Fruit fly (Drosophila melanogaster): ENCODE results near the gene CG10969.
A peak's percentile ranks its signal among the peaks of the same experiment; 100 is the strongest.

The CG10969 gene

DNA sequence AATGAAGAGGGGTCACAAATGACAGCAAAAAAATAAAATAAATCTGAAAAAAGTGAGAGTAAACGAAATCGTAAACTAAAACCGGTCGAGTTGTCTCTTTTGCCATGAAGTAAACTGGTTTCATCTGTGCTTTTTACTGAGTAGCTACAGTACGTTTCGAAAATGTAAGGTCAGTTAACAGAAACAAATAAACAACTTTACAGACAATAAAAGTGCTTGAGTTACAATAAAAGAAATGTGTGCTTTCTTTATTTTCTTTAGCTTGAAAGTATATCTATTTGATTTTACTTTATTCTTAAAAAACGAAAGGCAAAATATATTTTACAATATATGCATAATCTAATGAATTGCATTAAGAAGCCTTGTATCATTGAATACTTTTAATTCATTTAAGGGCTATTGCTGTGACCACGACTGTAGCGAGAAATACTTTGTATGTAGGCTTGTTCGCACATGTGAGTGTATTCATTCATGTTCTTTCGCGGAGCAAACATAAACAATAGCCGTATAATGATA, 12.1 kb upstream of the CG10969 start:
- TF ChIP-seq CG9948 (tag; optimal IDR thresholded peaks at IDR 0.05) (peak; percentile 90), rn (GFP tag; IDR thresholded peaks at IDR 0.05) (no peak), CG14655 (GFP tag; optimal IDR thresholded peaks at IDR 0.05) (peak; percentile 80), EcR (GFP tag; optimal IDR thresholded peaks at IDR 0.05) (peak; percentile 78), CG10348 (GFP tag; IDR thresholded peaks at IDR 0.05) (0 out of 2 replicates have a peak, but pooled peaks have one; percentile 40), CG32121 (GFP tag; IDR thresholded peaks at IDR 0.05) (peak; percentile 42), CG4496 (GFP tag; IDR thresholded peaks at IDR 0.05) (peak; percentile 77), CG8159 (tag; optimal IDR thresholded peaks at IDR 0.05) (peak; percentile 93), D1 (tag; optimal IDR thresholded peaks at IDR 0.05) (peak; percentile 91), CG15710 (tag; optimal IDR thresholded peaks at IDR 0.05) (peak; percentile 93), CG8301 (tag; optimal IDR thresholded peaks at IDR 0.05) (peak; percentile 84), CG34367 (tag; optimal IDR thresholded peaks at IDR 0.05) (peak; percentile 89), gl (tag; optimal IDR thresholded peaks at IDR 0.05) (peak; percentile 74), Snoo (tag; optimal IDR thresholded peaks at IDR 0.05) (peak; percentile 85), Pif1A (GFP tag; optimal IDR thresholded peaks at IDR 0.05) (peak; percentile 85), CG13204 (GFP tag; optimal IDR thresholded peaks at IDR 0.05) (peak; percentile 71), CG12605 (GFP tag; IDR thresholded peaks at IDR 0.05) (peak; percentile 52), Ets98B (GFP tag; IDR thresholded peaks at IDR 0.05) (peak; percentile 61), CG17806 (tag; optimal IDR thresholded peaks at IDR 0.05) (peak; percentile 90), fd96Ca (GFP tag; IDR thresholded peaks at IDR 0.05) (0 out of 3 replicates have a peak, but pooled peaks have one; percentile 23), Pif1B (GFP tag; optimal IDR thresholded peaks at IDR 0.05) (peak; percentile 82)

DNA sequence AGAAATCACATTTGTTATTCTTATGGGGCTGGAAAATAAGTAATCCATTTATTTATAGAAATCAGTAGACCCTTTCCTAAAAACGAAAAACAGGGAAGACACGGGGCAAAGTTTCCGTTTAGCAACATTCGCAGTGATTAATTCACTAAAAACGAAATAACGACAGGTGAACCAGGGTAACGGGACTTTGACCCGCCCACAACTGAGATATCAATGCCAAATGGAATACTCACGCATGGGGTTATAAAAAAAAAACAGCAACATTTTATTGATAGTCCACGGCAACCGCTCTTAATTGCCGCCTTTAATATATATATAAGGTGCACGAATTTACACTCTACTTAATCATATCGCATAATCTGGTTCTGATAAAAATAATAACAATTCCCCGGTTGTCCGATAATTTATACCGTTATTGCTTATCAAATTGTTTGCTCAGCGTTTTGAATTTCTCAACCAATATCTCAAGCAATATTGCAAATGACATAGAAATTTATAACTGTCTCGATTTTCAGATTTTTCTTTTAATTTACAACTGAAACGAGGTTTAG, 10.9 kb upstream of the CG10969 start:
- TF ChIP-seq CG9948 (tag; optimal IDR thresholded peaks at IDR 0.05) (no peak), CG8301 (tag; optimal IDR thresholded peaks at IDR 0.05) (no peak), Pif1B (GFP tag; optimal IDR thresholded peaks at IDR 0.05) (no peak), CG17806 (tag; optimal IDR thresholded peaks at IDR 0.05) (no peak), gl (tag; optimal IDR thresholded peaks at IDR 0.05) (no peak), CG10348 (GFP tag; IDR thresholded peaks at IDR 0.05) (no peak), CG4496 (GFP tag; IDR thresholded peaks at IDR 0.05) (no peak), CG32121 (GFP tag; IDR thresholded peaks at IDR 0.05) (no peak), CG13204 (GFP tag; optimal IDR thresholded peaks at IDR 0.05) (no peak), CG34367 (tag; optimal IDR thresholded peaks at IDR 0.05) (no peak), Pif1A (GFP tag; optimal IDR thresholded peaks at IDR 0.05) (no peak), CG8159 (tag; optimal IDR thresholded peaks at IDR 0.05) (no peak), CG14655 (GFP tag; optimal IDR thresholded peaks at IDR 0.05) (no peak), D1 (tag; optimal IDR thresholded peaks at IDR 0.05) (no peak), fd96Ca (GFP tag; IDR thresholded peaks at IDR 0.05) (no peak), EcR (GFP tag; optimal IDR thresholded peaks at IDR 0.05) (no peak), CG15710 (tag; optimal IDR thresholded peaks at IDR 0.05) (no peak), CG12605 (GFP tag; IDR thresholded peaks at IDR 0.05) (no peak)

DNA sequence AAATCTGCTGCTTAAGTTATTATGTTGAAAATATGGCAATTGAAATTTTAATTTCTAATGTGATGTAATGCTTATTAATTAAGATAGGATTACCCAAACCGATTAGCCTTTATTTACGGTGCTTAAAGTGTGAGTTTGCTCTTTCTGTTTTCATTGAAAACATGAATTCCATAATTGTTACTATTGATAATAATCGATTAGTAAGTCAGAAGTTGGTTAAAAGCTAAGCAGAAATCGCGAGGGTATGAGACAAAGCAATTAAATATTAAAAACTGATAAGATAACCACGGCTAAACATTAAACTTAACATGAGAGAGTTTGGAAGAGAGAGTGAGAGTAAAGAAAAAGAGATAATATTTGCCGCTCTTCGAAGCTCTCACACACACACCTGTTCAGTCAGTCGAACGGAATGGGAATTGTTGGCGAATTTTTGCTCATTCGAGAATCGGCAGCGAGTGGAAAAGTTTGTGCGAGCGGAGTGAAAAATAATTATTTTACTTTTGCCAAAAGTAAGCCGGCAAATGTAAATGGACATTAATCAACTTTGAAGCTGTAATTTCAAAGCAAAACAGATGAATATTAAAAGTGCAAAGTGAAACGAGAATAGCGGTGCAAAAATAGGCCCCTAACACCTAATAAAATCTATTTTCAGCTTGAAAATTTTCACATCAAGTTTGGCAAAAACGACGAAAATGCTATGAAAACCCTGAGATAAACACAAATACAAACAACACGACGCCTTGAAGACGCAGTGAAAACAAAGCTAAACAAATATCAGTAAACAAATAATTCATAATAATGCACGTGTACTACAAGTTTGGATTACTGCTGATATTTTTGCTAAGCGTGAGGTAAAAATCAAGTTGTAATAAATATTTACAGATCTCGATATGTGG, 10.1 kb upstream of the CG10969 start:
- TF ChIP-seq Pif1B (GFP tag; optimal IDR thresholded peaks at IDR 0.05) (peak; percentile 13), fd96Ca (GFP tag; IDR thresholded peaks at IDR 0.05) (no peak), D1 (tag; optimal IDR thresholded peaks at IDR 0.05) (peak; percentile 43), CG12605 (GFP tag; IDR thresholded peaks at IDR 0.05) (peak; percentile 34; the same call in 1 of the 2 replicates), CG9948 (tag; optimal IDR thresholded peaks at IDR 0.05) (no peak)

DNA sequence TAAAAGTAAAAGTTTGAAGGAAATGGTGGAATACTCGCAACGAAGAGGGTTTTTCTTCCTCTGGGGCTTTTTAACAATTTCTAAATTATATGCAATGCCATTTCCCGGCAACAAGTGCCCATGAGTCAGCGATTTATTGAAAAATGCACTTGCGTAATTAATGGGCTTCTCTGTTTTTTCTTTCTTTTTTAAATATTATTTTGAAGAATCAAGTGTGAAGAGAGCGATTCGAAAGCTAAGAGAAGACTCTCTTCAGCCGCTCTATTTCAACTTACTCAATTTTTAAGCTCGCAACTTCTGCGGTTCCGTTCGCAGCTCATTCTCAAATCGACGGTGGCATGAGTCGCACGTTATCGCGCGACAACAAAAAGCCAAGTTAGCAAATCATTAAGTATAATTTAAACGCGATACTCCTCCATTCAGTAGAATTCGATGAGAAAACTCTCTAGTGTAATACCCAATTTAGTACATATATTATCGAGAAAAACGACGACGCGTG, 9.0 kb upstream of the CG10969 start, which contains the start of gene CG42709:
Gene CG42709 (plus strand): TSS at position 318 of the 499 bp plus-strand sequence.
- no peak; the same call in 1 of the 2 replicates for TF ChIP-seq Ets98B (GFP tag; IDR thresholded peaks at IDR 0.05)
- no peak for TF ChIP-seq CG34367 (tag; optimal IDR thresholded peaks at IDR 0.05)
- no peak for TF ChIP-seq CG8301 (tag; optimal IDR thresholded peaks at IDR 0.05)
- no peak for TF ChIP-seq CG9948 (tag; optimal IDR thresholded peaks at IDR 0.05)
- no peak for TF ChIP-seq Snoo (tag; optimal IDR thresholded peaks at IDR 0.05)
- TF ChIP-seq Pif1A (GFP tag; optimal IDR thresholded peaks at IDR 0.05), result peak; percentile 45
- TF ChIP-seq CG17806 (tag; optimal IDR thresholded peaks at IDR 0.05), result no peak
- peak; percentile 57 for TF ChIP-seq Pif1B (GFP tag; optimal IDR thresholded peaks at IDR 0.05)
- no peak for TF ChIP-seq fd96Ca (GFP tag; IDR thresholded peaks at IDR 0.05)
- TF ChIP-seq gl (tag; optimal IDR thresholded peaks at IDR 0.05), result peak; percentile 17
- peak; percentile 77 for TF ChIP-seq EcR (GFP tag; optimal IDR thresholded peaks at IDR 0.05)
- no peak for TF ChIP-seq CG4496 (GFP tag; IDR thresholded peaks at IDR 0.05)
- peak; percentile 30; the same call in 1 of the 2 replicates for TF ChIP-seq CG12605 (GFP tag; IDR thresholded peaks at IDR 0.05)

DNA sequence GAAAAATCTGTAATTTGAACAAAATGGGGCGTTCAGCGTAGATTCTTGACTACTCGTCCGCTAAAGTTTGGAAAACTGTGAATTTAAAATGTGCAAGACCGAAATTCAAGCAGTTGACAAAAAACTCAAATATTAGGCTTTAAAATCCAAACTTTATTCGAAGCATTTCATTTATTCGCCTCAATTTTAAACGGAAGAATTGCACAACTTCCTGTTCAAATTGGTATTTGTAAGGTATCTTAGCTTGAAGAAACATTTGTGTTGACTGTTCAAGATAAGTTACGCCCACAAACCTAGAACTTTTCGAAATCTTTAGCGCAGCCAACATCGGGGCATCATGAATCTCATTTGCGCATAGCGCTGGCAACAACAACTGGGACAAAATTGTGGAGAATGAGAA, 2.3 kb downstream of the CG10969 start, which contains the start of gene CG32106:
Gene CG32106 (minus strand): TSS at position 101 of the 400 bp plus-strand sequence.
- TF ChIP-seq CG15710 (tag; optimal IDR thresholded peaks at IDR 0.05) (no peak), CG9948 (tag; optimal IDR thresholded peaks at IDR 0.05) (no peak), Pif1B (GFP tag; optimal IDR thresholded peaks at IDR 0.05) (no peak), EcR (GFP tag; optimal IDR thresholded peaks at IDR 0.05) (no peak), CG13204 (GFP tag; optimal IDR thresholded peaks at IDR 0.05) (no peak)

Measured in whole organism, pupa.